Fruit fly (Drosophila melanogaster): Measurements from ENCODE around the gene Rtc1.

Gene Rtc1

DNA sequence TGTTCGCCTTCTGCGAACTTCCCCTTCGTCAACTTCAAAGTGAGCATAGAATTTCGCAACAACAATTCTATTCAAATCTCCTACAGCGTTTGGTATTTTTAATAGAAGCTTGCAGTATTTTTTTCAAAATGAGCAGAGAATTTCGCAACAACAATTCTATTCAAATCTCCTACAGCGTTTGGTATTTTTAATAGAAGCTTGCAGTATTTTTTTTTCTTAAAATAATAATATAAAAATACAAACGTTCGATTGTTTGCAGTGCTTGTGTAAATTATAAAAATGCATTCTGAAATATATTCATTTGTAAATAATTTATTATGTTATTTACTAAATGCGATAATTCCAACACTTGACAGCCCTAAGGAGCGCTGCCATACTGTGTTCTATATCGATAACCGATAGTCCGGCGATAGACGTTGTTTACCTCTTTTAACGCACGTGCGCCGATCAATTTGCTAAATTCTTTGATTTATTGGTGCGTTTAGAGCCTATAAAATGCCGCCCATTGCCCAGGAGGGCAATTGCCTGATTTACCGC is at the start of gene Rtc1, which contains the start of gene CG32625:
Rtc1 (plus strand) TSS at position 404 of the 537 bp plus-strand sequence.
CG32625 (minus strand) TSS at position 51 of the 537 bp plus-strand sequence.
- TF ChIP-seq CG17806 (tag; optimal IDR thresholded peaks at IDR 0.05) (peak; percentile 24), Pif1A (GFP tag; optimal IDR thresholded peaks at IDR 0.05) (peak; percentile 2), CG10348 (GFP tag; IDR thresholded peaks at IDR 0.05) (no peak), gl (tag; optimal IDR thresholded peaks at IDR 0.05) (no peak), Snoo (tag; optimal IDR thresholded peaks at IDR 0.05) (no peak), CG4496 (GFP tag; IDR thresholded peaks at IDR 0.05) (no peak), D1 (tag; optimal IDR thresholded peaks at IDR 0.05) (no peak), CG14655 (GFP tag; optimal IDR thresholded peaks at IDR 0.05) (no peak), CG8159 (tag; optimal IDR thresholded peaks at IDR 0.05) (peak; percentile 7), CG8301 (tag; optimal IDR thresholded peaks at IDR 0.05) (no peak), CG32121 (GFP tag; IDR thresholded peaks at IDR 0.05) (no peak), Ets98B (GFP tag; IDR thresholded peaks at IDR 0.05) (peak; percentile 42; the same call in 1 of the 2 replicates), EcR (GFP tag; optimal IDR thresholded peaks at IDR 0.05) (no peak), CG9948 (tag; optimal IDR thresholded peaks at IDR 0.05) (no peak), Pif1B (GFP tag; optimal IDR thresholded peaks at IDR 0.05) (no peak), CG15710 (tag; optimal IDR thresholded peaks at IDR 0.05) (peak; percentile 20)

DNA sequence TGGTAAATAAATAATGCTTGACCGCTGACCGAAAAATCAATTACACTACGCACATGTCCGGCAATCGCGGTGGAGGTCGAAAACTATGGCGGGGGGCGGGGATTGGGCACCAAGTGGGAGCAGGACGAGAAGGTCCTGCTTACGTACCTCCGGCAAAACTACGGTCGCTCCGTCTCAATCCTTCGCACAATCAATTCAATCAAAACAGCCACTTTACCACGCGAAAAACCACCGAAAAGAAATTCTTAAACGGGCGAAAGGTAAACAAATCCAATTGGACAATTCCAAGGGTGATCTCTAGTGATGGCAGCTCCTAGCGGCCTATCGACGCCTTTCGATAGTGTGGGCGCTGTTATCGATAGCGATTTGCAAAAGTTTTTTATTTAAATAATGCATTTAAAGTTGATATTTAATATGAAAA is 39.0 kb upstream of the Rtc1 start, which contains the start of gene Nadsyn:
Nadsyn (minus strand) TSS at position 304 of the 421 bp plus-strand sequence.
- TF ChIP-seq CG32121 (GFP tag; IDR thresholded peaks at IDR 0.05), result no peak
- no peak for TF ChIP-seq CG17806 (tag; optimal IDR thresholded peaks at IDR 0.05)
- no peak for TF ChIP-seq rn (GFP tag; IDR thresholded peaks at IDR 0.05)
- no peak for TF ChIP-seq Snoo (tag; optimal IDR thresholded peaks at IDR 0.05)
- no peak for TF ChIP-seq CG8301 (tag; optimal IDR thresholded peaks at IDR 0.05)
- no peak for TF ChIP-seq CG15710 (tag; optimal IDR thresholded peaks at IDR 0.05)
- TF ChIP-seq Ets98B (GFP tag; IDR thresholded peaks at IDR 0.05), result no peak

- TF ChIP-seq fd96Ca (GFP tag; IDR thresholded peaks at IDR 0.05) (no peak), D1 (tag; optimal IDR thresholded peaks at IDR 0.05) (no peak), EcR (GFP tag; optimal IDR thresholded peaks at IDR 0.05) (no peak), CG32121 (GFP tag; IDR thresholded peaks at IDR 0.05) (no peak), CG15710 (tag; optimal IDR thresholded peaks at IDR 0.05) (no peak), CG9948 (tag; optimal IDR thresholded peaks at IDR 0.05) (no peak), rn (GFP tag; IDR thresholded peaks at IDR 0.05) (no peak)
These were observed 35.0 kb upstream of the Rtc1 start, which contains the start of the genes Mrgn1 and mus101 for dm6 chrX:13721934-13722333. Mrgn1 (minus strand) TSS chrX:13721977. mus101 (plus strand) TSS chrX:13722246.

DNA sequence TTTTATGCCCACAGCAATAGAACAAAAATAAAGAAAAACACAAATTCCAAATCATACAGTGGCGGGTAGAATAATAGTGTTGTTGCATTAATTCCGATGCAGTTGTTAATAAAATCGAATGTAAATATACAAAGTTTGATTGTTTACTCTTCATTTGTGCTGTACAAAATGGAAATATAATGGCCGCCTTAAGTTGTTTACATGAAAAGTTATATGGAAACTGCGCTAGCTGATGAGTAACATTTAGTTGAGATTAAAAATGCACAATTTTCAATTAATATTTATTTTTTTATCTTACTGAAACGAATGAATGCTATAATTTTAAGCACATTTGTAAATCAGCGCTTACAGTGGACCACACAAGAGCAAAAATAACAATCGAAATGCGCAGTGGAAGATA is 22.1 kb upstream of the Rtc1 start:
- TF ChIP-seq CG4496 (GFP tag; IDR thresholded peaks at IDR 0.05) (peak; percentile 52; the same call in 2 of the 3 replicates), CG13204 (GFP tag; optimal IDR thresholded peaks at IDR 0.05) (no peak), CG32121 (GFP tag; IDR thresholded peaks at IDR 0.05) (peak; percentile 46), CG17806 (tag; optimal IDR thresholded peaks at IDR 0.05) (peak; percentile 8), CG15710 (tag; optimal IDR thresholded peaks at IDR 0.05) (peak; percentile 13), rn (GFP tag; IDR thresholded peaks at IDR 0.05) (no peak), CG8159 (tag; optimal IDR thresholded peaks at IDR 0.05) (no peak), CG9948 (tag; optimal IDR thresholded peaks at IDR 0.05) (peak; percentile 36), CG34367 (tag; optimal IDR thresholded peaks at IDR 0.05) (no peak), Ets98B (GFP tag; IDR thresholded peaks at IDR 0.05) (peak; percentile 32)

- no peak for TF ChIP-seq CG8159 (tag; optimal IDR thresholded peaks at IDR 0.05)
- no peak for TF ChIP-seq CG10348 (GFP tag; IDR thresholded peaks at IDR 0.05)
- no peak for TF ChIP-seq fd96Ca (GFP tag; IDR thresholded peaks at IDR 0.05)
- no peak for TF ChIP-seq CG14655 (GFP tag; optimal IDR thresholded peaks at IDR 0.05)
- TF ChIP-seq D1 (tag; optimal IDR thresholded peaks at IDR 0.05), result no peak
- TF ChIP-seq CG12605 (GFP tag; IDR thresholded peaks at IDR 0.05), result no peak
- TF ChIP-seq rn (GFP tag; IDR thresholded peaks at IDR 0.05), result no peak
- TF ChIP-seq Pif1B (GFP tag; optimal IDR thresholded peaks at IDR 0.05), result no peak
- no peak for TF ChIP-seq CG8301 (tag; optimal IDR thresholded peaks at IDR 0.05)
- TF ChIP-seq Pif1A (GFP tag; optimal IDR thresholded peaks at IDR 0.05), result no peak
- TF ChIP-seq CG15710 (tag; optimal IDR thresholded peaks at IDR 0.05), result no peak
These were observed 21.4 kb upstream of the Rtc1 start for dm6 chrX:13735322-13736173.

dm6 chrX:13736174-13736482 is 20.9 kb upstream of the Rtc1 start, which contains the start of gene g:
g (minus strand) TSS chrX:13736278.
- TF ChIP-seq CG34367 (tag; optimal IDR thresholded peaks at IDR 0.05), result no peak
- peak; percentile 55; the same call in 2 of the 3 replicates for TF ChIP-seq CG4496 (GFP tag; IDR thresholded peaks at IDR 0.05)
- TF ChIP-seq CG12605 (GFP tag; IDR thresholded peaks at IDR 0.05), result 0 out of 2 replicates have a peak, but pooled peaks have one; percentile 12
- TF ChIP-seq gl (tag; optimal IDR thresholded peaks at IDR 0.05), result no peak
- no peak for TF ChIP-seq fd96Ca (GFP tag; IDR thresholded peaks at IDR 0.05)
- peak; percentile 26; the same call in 1 of the 2 replicates for TF ChIP-seq CG32121 (GFP tag; IDR thresholded peaks at IDR 0.05)
- TF ChIP-seq CG14655 (GFP tag; optimal IDR thresholded peaks at IDR 0.05), result no peak
- TF ChIP-seq Ets98B (GFP tag; IDR thresholded peaks at IDR 0.05), result no peak
- TF ChIP-seq CG10348 (GFP tag; IDR thresholded peaks at IDR 0.05), result no peak

All from whole organism, pupa.